Fruit fly (Drosophila melanogaster) whole organism, prepupa: ENCODE measurements around the gene Eip78C.

Source experiments
- Blimp-1 ChIP-seq: fragments of 200-800 bp; sonication (Bioruptor generic); optimal IDR thresholded peaks from 3 replicates; lab custom pipeline; 2017; ENCODE audit warnings: missing biosample characterization, missing genetic modification characterization, mild to moderate bottlenecking, moderate library complexity, missing genetic modification reagents
- CG10631 ChIP-seq: fragments of 200-800 bp; sonication (Bioruptor generic); optimal IDR thresholded peaks from 2 replicates; lab custom pipeline; 2016; ENCODE audit warnings: missing biosample characterization, missing genetic modification characterization
- CG10669 ChIP-seq: fragments of 200-800 bp; sonication (Bioruptor generic); optimal IDR thresholded peaks from 3 replicates; lab custom pipeline; 2018; ENCODE audit warnings: missing biosample characterization, mild to moderate bottlenecking, missing genetic modification characterization, moderate library complexity
- CG11294 ChIP-seq: fragments of 200-800 bp; sonication (Bioruptor generic); IDR thresholded peaks from 2 replicates; pipeline ENCODE4 v1.3.6; 2022; ENCODE audit warnings: missing biosample characterization, missing genetic modification characterization
- CG11762 ChIP-seq: fragments of 200-800 bp; sonication (Bioruptor generic); optimal IDR thresholded peaks from 3 replicates; lab custom pipeline; 2016; ENCODE audit warnings: missing biosample characterization, missing genetic modification characterization; ENCODE audit not compliant: insufficient read depth
- CG15336 ChIP-seq: fragments of 200-800 bp; sonication (Bioruptor generic); IDR thresholded peaks from 2 replicates; pipeline ENCODE4 v1.3.6; 2022; ENCODE audit warnings: missing biosample characterization, missing genetic modification characterization
- CG1621 ChIP-seq: fragments of 200-800 bp; sonication (Bioruptor generic); optimal IDR thresholded peaks from 3 replicates; lab custom pipeline; 2018; ENCODE audit warnings: missing biosample characterization, mild to moderate bottlenecking, missing genetic modification characterization
- CG3032 ChIP-seq: fragments of 200-800 bp; optimal IDR thresholded peaks from 2 replicates; lab custom pipeline; 2019; ENCODE audit warnings: missing biosample characterization, mild to moderate bottlenecking, missing genetic modification characterization, moderate library complexity
- CG31627 ChIP-seq: fragments of 200-800 bp; sonication (Bioruptor generic); optimal IDR thresholded peaks from 3 replicates; lab custom pipeline; 2016; ENCODE audit warnings: missing biosample characterization, missing genetic modification characterization
- CG34406 ChIP-seq: fragments of 200-800 bp; sonication (Bioruptor generic); optimal IDR thresholded peaks from 3 replicates; lab custom pipeline; 2016; ENCODE audit warnings: missing biosample characterization, missing genetic modification characterization
- CG3919 ChIP-seq: fragments of 200-800 bp; sonication (Bioruptor generic); optimal IDR thresholded peaks from 3 replicates; lab custom pipeline; 2016; ENCODE audit warnings: missing biosample characterization, missing genetic modification characterization
- CG6276 ChIP-seq: fragments of 200-800 bp; sonication (Bioruptor generic); optimal IDR thresholded peaks from 2 replicates; lab custom pipeline; 2017; ENCODE audit warnings: missing biosample characterization, mild to moderate bottlenecking, missing genetic modification characterization
- CG6792 ChIP-seq: fragments of 200-800 bp; sonication (Bioruptor generic); optimal IDR thresholded peaks from 3 replicates; lab custom pipeline; 2016; ENCODE audit warnings: missing biosample characterization, missing genetic modification characterization
- CG6808 ChIP-seq: fragments of 200-800 bp; sonication (Bioruptor generic); optimal IDR thresholded peaks from 3 replicates; lab custom pipeline; 2017; ENCODE audit warnings: missing biosample characterization, missing genetic modification characterization, mild to moderate bottlenecking, moderate library complexity, missing genetic modification reagents
- CG6854 ChIP-seq: fragments of 200-800 bp; sonication (Bioruptor generic); optimal IDR thresholded peaks from 2 replicates; lab custom pipeline; 2017; ENCODE audit warnings: missing biosample characterization, mild to moderate bottlenecking, missing genetic modification characterization
- CG7368 ChIP-seq: fragments of 200-800 bp; sonication (Bioruptor generic); optimal IDR thresholded peaks from 3 replicates; lab custom pipeline; 2016; ENCODE audit warnings: missing biosample characterization, missing genetic modification characterization
- CG8319 ChIP-seq: fragments of 200-800 bp; sonication (Bioruptor generic); optimal IDR thresholded peaks from 3 replicates; lab custom pipeline; 2016; ENCODE audit warnings: missing biosample characterization, missing genetic modification characterization
- CG8632 ChIP-seq: fragments of 200-800 bp; sonication (Bioruptor generic); optimal IDR thresholded peaks from 3 replicates; lab custom pipeline; 2016; ENCODE audit warnings: missing biosample characterization, missing genetic modification characterization
- Eip78C ChIP-seq: fragments of 200-800 bp; sonication (Bioruptor generic); peaks from one replicate; lab custom pipeline; 2016; ENCODE audit warnings: missing biosample characterization, missing genetic modification characterization
- Ets96B ChIP-seq: fragments of 200-800 bp; optimal IDR thresholded peaks from 2 replicates; lab custom pipeline; 2019; ENCODE audit warnings: missing biosample characterization, mild to moderate bottlenecking, missing genetic modification characterization, moderate library complexity
- Hr38 ChIP-seq: sonication (Bioruptor generic); optimal IDR thresholded peaks from 2 replicates; lab custom pipeline; 2016; ENCODE audit warnings: missing biosample characterization, missing genetic modification characterization
- Lpt ChIP-seq: fragments of 200-800 bp; sonication (Bioruptor generic); optimal IDR thresholded peaks from 3 replicates; lab custom pipeline; 2016; ENCODE audit warnings: missing biosample characterization, missing genetic modification characterization
- OdsH ChIP-seq: fragments of 200-800 bp; sonication (Bioruptor generic); optimal IDR thresholded peaks from 3 replicates; lab custom pipeline; 2016; ENCODE audit warnings: missing biosample characterization, missing genetic modification characterization
- Sox15 ChIP-seq: fragments of 200-800 bp; sonication (Bioruptor generic); optimal IDR thresholded peaks from 3 replicates; lab custom pipeline; 2016; ENCODE audit warnings: missing biosample characterization, missing genetic modification characterization
- acj6 ChIP-seq: fragments of 200-800 bp; sonication (Bioruptor generic); optimal IDR thresholded peaks from 3 replicates; lab custom pipeline; 2016; ENCODE audit warnings: missing biosample characterization, missing genetic modification characterization
- eg ChIP-seq: fragments of 200-800 bp; sonication (Bioruptor generic); IDR thresholded peaks from 3 replicates; pipeline ENCODE4 v1.3.6; 2022; ENCODE audit warnings: missing biosample characterization, missing genetic modification characterization
- esn ChIP-seq: fragments of 200-800 bp; sonication (Bioruptor generic); optimal IDR thresholded peaks from 2 replicates; lab custom pipeline; 2016; ENCODE audit warnings: missing biosample characterization, mild to moderate bottlenecking, missing genetic modification characterization, moderate library complexity
- fd59A ChIP-seq: fragments of 200-800 bp; sonication (Bioruptor generic); optimal IDR thresholded peaks from 2 replicates; lab custom pipeline; 2017; ENCODE audit warnings: missing biosample characterization, mild to moderate bottlenecking, missing genetic modification characterization, missing genetic modification reagents
- fd85E ChIP-seq: fragments of 200-800 bp; sonication (Bioruptor generic); optimal IDR thresholded peaks from 3 replicates; lab custom pipeline; 2016; ENCODE audit warnings: missing biosample characterization, missing genetic modification characterization
- fkh ChIP-seq: fragments of 200-800 bp; sonication (Bioruptor generic); optimal IDR thresholded peaks from 3 replicates; lab custom pipeline; 2017; ENCODE audit warnings: missing biosample characterization, mild to moderate bottlenecking, missing genetic modification characterization, moderate library complexity
- pdm3 ChIP-seq: fragments of 200-800 bp; sonication (Bioruptor generic); optimal IDR thresholded peaks from 3 replicates; lab custom pipeline; 2016; ENCODE audit warnings: missing biosample characterization, missing genetic modification characterization
- spab ChIP-seq: fragments of 200-800 bp; sonication (Bioruptor generic); optimal IDR thresholded peaks from 2 replicates; lab custom pipeline; 2017; ENCODE audit warnings: missing biosample characterization, mild to moderate bottlenecking, missing genetic modification characterization, missing genetic modification reagents
- ss ChIP-seq, 2 experiments: fragments of 200-800 bp; sonication (Bioruptor generic); optimal IDR thresholded peaks; 2 replicates in 1 of 2; 3 replicates in 1 of 2; lab custom pipeline; 2017 to 2018; ENCODE audit warnings: mild to moderate bottlenecking in 2 of 2, missing biosample characterization in 2 of 2, missing genetic modification characterization in 2 of 2, moderate library complexity in 1 of 2
- svp ChIP-seq: fragments of 200-800 bp; sonication (Bioruptor generic); peaks from one replicate; lab custom pipeline; 2016; ENCODE audit warnings: missing biosample characterization, missing genetic modification characterization
- vri ChIP-seq: fragments of 200-800 bp; sonication (Bioruptor generic); optimal IDR thresholded peaks from 3 replicates; lab custom pipeline; 2016; ENCODE audit warnings: missing biosample characterization, mild to moderate bottlenecking, missing genetic modification characterization

The Eip78C gene

DNA sequence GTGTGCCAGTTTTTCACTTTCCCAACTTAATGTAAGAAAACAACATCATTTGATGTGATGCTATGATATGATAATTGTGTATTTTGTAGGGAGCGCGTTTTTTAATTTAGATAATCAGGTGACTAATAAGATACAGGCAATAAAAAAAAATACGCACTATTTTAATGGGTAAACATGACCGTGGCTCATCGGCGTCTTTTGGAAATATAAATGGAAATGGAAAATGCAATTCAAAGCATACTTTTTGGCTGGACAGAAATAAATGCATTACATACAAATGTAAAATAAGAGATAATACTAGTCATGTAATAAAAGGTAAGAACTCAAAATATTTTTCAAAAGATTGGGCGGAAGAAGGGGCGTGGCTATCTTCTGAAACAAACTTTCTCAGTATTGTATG lies 36.0 kb downstream of the Eip78C start:
- TF ChIP-seq fkh (GFP tag; lab: Kevin White, UChicago) (peak; percentile 28), CG31627 (GFP tag; lab: Kevin White, UChicago) (no peak)

DNA sequence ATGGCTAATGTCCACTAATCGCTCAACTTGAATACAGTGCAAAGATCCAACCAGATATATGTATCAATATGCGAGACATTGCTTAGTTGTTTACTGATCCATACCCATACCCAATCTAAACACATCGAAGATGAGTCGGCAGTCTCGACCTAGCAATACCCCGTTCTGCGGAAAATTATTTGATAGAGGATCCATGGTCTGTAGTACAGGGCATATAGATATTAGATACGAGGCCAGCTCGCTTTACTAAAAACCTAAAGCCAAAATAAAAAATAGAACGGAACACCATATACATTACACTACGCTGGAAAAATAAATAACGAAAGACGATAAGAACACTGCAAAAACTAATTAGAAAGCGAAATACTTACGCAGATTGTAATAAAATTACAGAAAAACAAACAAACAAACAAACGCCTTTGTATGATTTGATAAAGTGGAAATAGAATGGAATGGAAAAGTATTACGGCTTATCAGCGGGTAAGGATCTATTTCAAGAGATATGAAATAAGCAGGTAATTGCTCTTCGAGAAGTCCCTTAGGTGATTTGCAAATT lies 39.8 kb downstream of the Eip78C start:
- no peak for TF ChIP-seq esn (GFP tag; lab: Kevin White, UChicago)
- no peak for TF ChIP-seq Ets96B (tag; lab: Kevin White, UChicago)
- TF ChIP-seq fd85E (GFP tag; lab: Kevin White, UChicago): no peak
- TF ChIP-seq eg (GFP tag; lab: Robert Waterston, UW): 0 out of 3 replicates have a peak, but pooled peaks have one; percentile 16
- no peak for TF ChIP-seq acj6
- TF ChIP-seq CG8319 (GFP tag; lab: Kevin White, UChicago): no peak
- TF ChIP-seq svp: peak; percentile 59
- TF ChIP-seq CG10669 (GFP tag; lab: Kevin White, UChicago): no peak
- no peak for TF ChIP-seq Sox15
- peak; percentile 17 for TF ChIP-seq fkh (GFP tag; lab: Kevin White, UChicago)
- TF ChIP-seq Lpt (GFP tag; lab: Kevin White, UChicago): no peak
- TF ChIP-seq, all 60 proteins: peak for 3

DNA sequence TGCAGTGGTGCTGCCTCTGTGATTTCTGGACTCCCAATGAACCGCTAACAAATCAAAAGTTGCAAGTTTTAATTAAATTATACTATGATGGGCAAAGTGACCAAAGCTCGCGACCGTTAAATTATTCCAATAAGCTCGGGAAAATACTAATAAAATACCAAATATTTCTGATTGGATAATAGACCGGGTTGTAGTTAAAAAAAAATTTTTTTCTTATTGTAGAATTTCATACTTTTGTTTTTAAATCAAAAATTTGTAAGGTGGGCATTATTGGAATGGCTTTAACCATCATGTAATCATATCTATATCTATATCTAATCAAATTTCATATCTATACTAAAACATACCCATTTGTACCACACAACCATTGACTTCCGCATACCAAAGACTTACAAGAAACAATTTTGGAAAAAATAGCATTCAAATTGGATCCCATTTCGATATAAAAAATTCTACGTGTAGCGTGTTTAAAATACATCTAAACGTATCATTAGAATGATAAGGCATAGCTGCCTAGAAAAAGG lies 41.5 kb downstream of the Eip78C start, which contains the start of gene CG9391:
Gene CG9391, minus strand, starts transcription at position 474 of the 524 bp plus-strand sequence.
- TF ChIP-seq CG15336 (no peak), vri (GFP tag; lab: Kevin White, UChicago) (no peak), CG6854 (no peak), ss (GFP tag; optimal IDR thresholded peaks at IDR 0.05; lab: Kevin White, UChicago) (no peak), spab (GFP tag; lab: Kevin White, UChicago) (no peak), Sox15 (no peak), svp (peak; percentile 57), CG3032 (tag; lab: Kevin White, UChicago) (no peak)

DNA sequence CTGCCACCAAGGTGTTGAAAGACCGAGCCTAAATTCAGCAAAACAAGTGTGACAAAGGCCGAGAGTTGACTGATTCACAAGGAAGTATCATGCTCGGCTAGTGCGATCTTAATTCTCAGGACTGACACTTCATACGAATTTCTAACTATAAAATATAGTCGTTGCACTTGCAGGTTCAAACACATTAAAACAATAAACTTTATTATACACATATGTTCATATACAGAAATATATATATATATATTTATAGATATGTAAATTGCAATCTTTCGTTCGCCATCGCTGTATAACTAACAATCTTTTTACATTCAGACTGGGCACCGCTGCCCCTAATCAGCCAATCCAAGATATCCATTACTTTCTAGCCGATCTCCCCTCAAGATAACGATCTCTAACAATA lies 44.1 kb downstream of the Eip78C start, which contains the start of gene CG9389:
Gene CG9389, minus strand, starts transcription at position 101 of the 400 bp plus-strand sequence.
- no peak for TF ChIP-seq CG6854
- TF ChIP-seq, all 60 proteins: peak for 0

DNA sequence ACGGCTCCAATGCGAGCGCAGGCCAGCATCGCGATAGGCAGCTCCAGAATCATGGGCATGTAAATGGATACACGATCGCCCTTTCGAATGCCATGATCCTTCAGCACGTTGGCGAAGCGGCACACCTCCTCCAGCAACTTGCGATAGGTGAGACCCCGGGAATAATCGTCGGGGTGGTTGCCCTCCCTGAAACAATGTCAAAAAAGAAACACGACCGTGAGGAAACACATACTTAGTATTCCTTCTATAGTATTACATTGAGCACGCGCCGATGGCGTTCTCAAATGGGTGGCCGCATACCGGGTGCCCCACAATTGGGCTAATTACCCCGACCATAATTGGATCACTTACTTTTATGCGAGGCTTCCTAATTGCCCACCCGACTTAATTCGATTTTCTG lies 47.1 kb downstream of the Eip78C start:
- TF ChIP-seq svp (peak; percentile 95), CG6276 (no peak)

DNA sequence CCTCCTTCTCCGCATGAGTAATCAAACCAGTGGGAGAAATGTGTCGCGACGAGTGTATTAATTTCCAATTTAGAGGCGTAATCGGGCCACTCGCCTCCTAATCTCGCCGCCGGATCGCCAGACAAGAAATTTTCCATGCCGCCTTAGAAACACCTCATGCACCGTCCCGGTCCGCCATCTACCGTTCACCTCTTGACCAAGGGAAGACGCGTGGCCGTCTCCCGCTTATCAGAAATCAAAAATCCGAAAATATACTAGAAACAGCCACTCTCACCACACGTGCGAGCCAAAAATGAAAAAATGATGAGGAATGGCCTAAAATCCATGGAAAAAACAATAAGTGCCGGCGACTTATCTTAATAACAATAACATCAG lies 49.5 kb downstream of the Eip78C start:
- peak; percentile 69 for TF ChIP-seq svp
- TF ChIP-seq Ets96B (tag; lab: Kevin White, UChicago): no peak

DNA sequence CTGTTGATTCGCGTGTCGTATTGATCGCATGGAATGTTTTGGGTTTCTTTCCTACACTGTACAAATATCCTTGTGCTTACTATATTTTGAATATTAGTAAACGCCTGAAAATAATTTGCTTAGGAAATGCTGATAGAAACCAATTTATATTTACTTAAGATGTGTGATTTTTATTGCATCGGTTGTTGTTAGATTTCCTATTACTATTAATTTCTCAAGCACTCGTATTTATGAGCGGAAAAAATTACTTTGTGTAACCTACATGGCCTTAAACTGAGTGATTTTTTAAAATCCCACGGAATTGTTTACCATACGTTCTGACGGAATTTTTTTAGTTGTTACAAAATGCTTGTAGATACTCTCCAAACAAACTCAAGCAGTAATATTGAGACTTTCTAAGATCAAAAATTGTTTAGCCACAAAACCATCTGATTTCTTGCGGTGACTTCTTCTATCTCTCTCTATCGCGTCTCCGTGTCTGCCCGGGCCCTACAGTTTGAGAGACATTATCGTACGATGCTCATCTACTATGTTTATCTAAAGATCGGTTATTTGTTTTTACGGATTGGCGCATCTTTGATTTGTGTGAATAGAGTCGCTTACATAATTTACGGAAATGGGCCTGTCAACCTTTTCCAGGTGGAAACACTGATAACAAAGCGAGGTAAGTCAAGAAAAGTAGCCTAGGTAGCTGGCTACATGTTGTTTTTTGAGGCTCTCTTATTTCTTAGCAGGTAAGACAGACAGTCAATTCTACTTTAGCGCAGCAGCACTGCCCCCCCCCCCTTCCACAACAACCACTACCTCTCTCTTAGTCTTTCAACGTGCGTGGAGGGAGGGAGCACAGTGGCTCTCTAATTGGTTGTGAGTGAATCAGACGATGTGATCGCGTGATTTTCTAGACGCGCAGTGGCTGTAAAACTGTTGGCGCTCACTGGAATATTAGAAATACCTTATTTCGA lies 50.2 kb downstream of the Eip78C start:
- TF ChIP-seq Eip78C (GFP tag; lab: Kevin White, UChicago): peak; percentile 95
- TF ChIP-seq CG8319 (GFP tag; lab: Kevin White, UChicago): no peak
- TF ChIP-seq CG7368: no peak
- peak; percentile 45 for TF ChIP-seq pdm3 (GFP tag; lab: Kevin White, UChicago)
- TF ChIP-seq CG34406 (GFP tag; lab: Kevin White, UChicago): peak; percentile 13
- peak; percentile 81 for TF ChIP-seq fkh (GFP tag; lab: Kevin White, UChicago)
- TF ChIP-seq CG11762 (GFP tag; lab: Kevin White, UChicago): no peak
- TF ChIP-seq fd59A: no peak
- no peak for TF ChIP-seq CG1621 (tag; lab: Kevin White, UChicago)
- TF ChIP-seq CG6792: peak; percentile 5
- peak; percentile 7 for TF ChIP-seq OdsH (GFP tag; lab: Kevin White, UChicago)
- peak; percentile 23 for TF ChIP-seq CG3919 (GFP tag; lab: Kevin White, UChicago)
- TF ChIP-seq ss (GFP tag; optimal IDR thresholded peaks at IDR 0.05; lab: Kevin White, UChicago): peak in 1 of 2 experiments; percentile 50
- TF ChIP-seq Hr38 (GFP tag; lab: Kevin White, UChicago): no peak
- TF ChIP-seq CG8632: peak; percentile 8
- no peak for TF ChIP-seq CG11294
- TF ChIP-seq Blimp-1: no peak
- peak; percentile 83 for TF ChIP-seq svp
- TF ChIP-seq CG6808 (GFP tag; lab: Kevin White, UChicago): peak; percentile 34
- TF ChIP-seq CG10631 (GFP tag; lab: Kevin White, UChicago): peak; percentile 43
- peak; percentile 68 for TF ChIP-seq esn (GFP tag; lab: Kevin White, UChicago)
